Fruit fly (Drosophila melanogaster): ENCODE results near the gene Efa6.

Efa6 gene

dm6 chr3R:22587419-22587963 is at the start of gene Efa6 (continued):
- peak; percentile 42 for TF ChIP-seq bab2 (GFP tag; optimal IDR thresholded peaks at IDR 0.05)
- TF ChIP-seq MESR4 (GFP tag; optimal IDR thresholded peaks at IDR 0.05) = peak; percentile 88
- TF ChIP-seq HLHmδ (GFP tag; optimal IDR thresholded peaks at IDR 0.05) = no peak
- TF ChIP-seq CG17829 (tag; optimal IDR thresholded peaks at IDR 0.05) = peak; percentile 67
- peak; percentile 79 for TF ChIP-seq CG3847 (GFP tag; IDR thresholded peaks at IDR 0.05)
- no peak for TF ChIP-seq aop (GFP tag; IDR thresholded peaks at IDR 0.05)
- no peak for TF ChIP-seq btn (GFP tag; optimal IDR thresholded peaks at IDR 0.05)
- no peak for TF ChIP-seq CG3407 (GFP tag; optimal IDR thresholded peaks at IDR 0.05)
- no peak for TF ChIP-seq Six4 (GFP tag; optimal IDR thresholded peaks at IDR 0.05)
- TF ChIP-seq Dip2 (GFP tag; IDR thresholded peaks at IDR 0.05) = no peak
- TF ChIP-seq sr (GFP tag; IDR thresholded peaks at IDR 0.05) = no peak
- no peak for TF ChIP-seq H2.0 (GFP tag; IDR thresholded peaks at IDR 0.05)
- TF ChIP-seq cwo (GFP tag; optimal IDR thresholded peaks at IDR 0.05) = peak; percentile 4
- no peak for TF ChIP-seq CG14050 (GFP tag; IDR thresholded peaks at IDR 0.05)
- peak; percentile 37 for TF ChIP-seq Dip3 (GFP tag; optimal IDR thresholded peaks at IDR 0.05)
- no peak for TF ChIP-seq CG11093 (GFP tag; IDR thresholded peaks at IDR 0.05)
- no peak for TF ChIP-seq Doc2 (GFP tag; IDR thresholded peaks at IDR 0.05)
- no peak for TF ChIP-seq gt (GFP tag; IDR thresholded peaks at IDR 0.05)
- TF ChIP-seq CG14710 (tag; optimal IDR thresholded peaks at IDR 0.05) = peak; percentile 90
- peak; percentile 61 for TF ChIP-seq CoRest (tag; optimal IDR thresholded peaks at IDR 0.05)
- peak; percentile 31 for TF ChIP-seq Antp (GFP tag; optimal IDR thresholded peaks at IDR 0.05)
- peak; percentile 83 for TF ChIP-seq Ets97D (GFP tag; optimal IDR thresholded peaks at IDR 0.05)
- peak; percentile 58 for TF ChIP-seq CG10543 (GFP tag; optimal IDR thresholded peaks at IDR 0.05)
- peak; percentile 24 for TF ChIP-seq CG18619 (GFP tag; optimal IDR thresholded peaks at IDR 0.05)
- TF ChIP-seq E2f1 (GFP tag; IDR thresholded peaks at IDR 0.05) = no peak
- TF ChIP-seq Rfx (GFP tag; IDR thresholded peaks at IDR 0.05) = 0 out of 2 replicates have a peak, but pooled peaks have one; percentile 30
- TF ChIP-seq CG6175 (GFP tag; IDR thresholded peaks at IDR 0.05) = no peak
- no peak for TF ChIP-seq vfl (GFP tag; optimal IDR thresholded peaks at IDR 0.05)
- TF ChIP-seq ERR (GFP tag; optimal IDR thresholded peaks at IDR 0.05) = peak; percentile 26
- TF ChIP-seq hb (GFP tag; IDR thresholded peaks at IDR 0.05; ENCODE audit: partially characterized antibody) = peak; percentile 83
- no peak for TF ChIP-seq fu2 (GFP tag; optimal IDR thresholded peaks at IDR 0.05)
- no peak for TF ChIP-seq CG7357 (GFP tag; IDR thresholded peaks at IDR 0.05)
- TF ChIP-seq Neu2 (GFP tag; optimal IDR thresholded peaks at IDR 0.05; ENCODE audit: borderline replicate concordance) = no peak
- TF ChIP-seq mld (GFP tag; IDR thresholded peaks at IDR 0.05; ENCODE audit: partially characterized antibody) = peak; percentile 86; the same call in 2 of the 3 replicates
- TF ChIP-seq ind (GFP tag; optimal IDR thresholded peaks at IDR 0.05) = peak; percentile 48
- no peak for TF ChIP-seq HLH3B (GFP tag; IDR thresholded peaks at IDR 0.05)
- no peak for TF ChIP-seq CG17802 (tag; optimal IDR thresholded peaks at IDR 0.05)
- peak; percentile 93 for TF ChIP-seq Dp (GFP tag; optimal IDR thresholded peaks at IDR 0.05)
- TF ChIP-seq h (optimal IDR thresholded peaks at IDR 0.05) = no peak
- TF ChIP-seq Nf-YC (tag; optimal IDR thresholded peaks at IDR 0.05) = peak; percentile 63
- TF ChIP-seq fru (optimal IDR thresholded peaks at IDR 0.05) = no peak
- TF ChIP-seq ham (GFP tag; IDR thresholded peaks at IDR 0.05) = no peak
- TF ChIP-seq CG5953 (GFP tag; IDR thresholded peaks at IDR 0.05) = no peak
- TF ChIP-seq CG2875 (GFP tag; optimal IDR thresholded peaks at IDR 0.05) = no peak
- no peak for TF ChIP-seq Dfd (GFP tag; optimal IDR thresholded peaks at IDR 0.05)
- no peak for TF ChIP-seq CG4282 (GFP tag; optimal IDR thresholded peaks at IDR 0.05)
- TF ChIP-seq Xrp1 (GFP tag; IDR thresholded peaks at IDR 0.05) = peak; percentile 16; the same call in 1 of the 2 replicates
- no peak for TF ChIP-seq ATbp (GFP tag; optimal IDR thresholded peaks at IDR 0.05)
- TF ChIP-seq pfk (GFP tag; optimal IDR thresholded peaks at IDR 0.05) = no peak
- TF ChIP-seq eyg (GFP tag; optimal IDR thresholded peaks at IDR 0.05) = no peak
- no peak for TF ChIP-seq CG10366 (GFP tag; IDR thresholded peaks at IDR 0.05)
- TF ChIP-seq CG33213 (GFP tag; optimal IDR thresholded peaks at IDR 0.05) = no peak
- no peak for TF ChIP-seq Nf-YA (GFP tag; IDR thresholded peaks at IDR 0.05)
